Fruit fly (Drosophila melanogaster): Measurements from ENCODE around the gene CG45101.

CG45101 gene

dm6 chr3L:11064689-11065088 is at the start of gene CG45101, which contains the start of the genes CG32075 and SuUR (continued):
- TF ChIP-seq Six4 (GFP tag; optimal IDR thresholded peaks at IDR 0.05) (peak; percentile 83), D19B (GFP tag; optimal IDR thresholded peaks at IDR 0.05) (peak; percentile 72), CG7963 (GFP tag; IDR thresholded peaks at IDR 0.05; ENCODE audit: partially characterized antibody) (no peak; the same call in 2 of the 3 replicates), Abd-B (GFP tag; optimal IDR thresholded peaks at IDR 0.05) (peak; percentile 89), CHES-1-like (GFP tag; optimal IDR thresholded peaks at IDR 0.05) (peak; percentile 92), Chrac-16 (GFP tag; optimal IDR thresholded peaks at IDR 0.05) (peak; percentile 93), Dfd (GFP tag; optimal IDR thresholded peaks at IDR 0.05) (no peak), ro (GFP tag; IDR thresholded peaks at IDR 0.05) (peak; percentile 76), phol (tag; optimal IDR thresholded peaks at IDR 0.05) (peak; percentile 90), ERR (GFP tag; optimal IDR thresholded peaks at IDR 0.05) (no peak), MBD-R2 (GFP tag; IDR thresholded peaks at IDR 0.05) (peak; percentile 98), CG14441 (GFP tag; IDR thresholded peaks at IDR 0.05) (peak; percentile 92), sqz (GFP tag; optimal IDR thresholded peaks at IDR 0.05) (peak; percentile 18), CG13424 (tag; optimal IDR thresholded peaks at IDR 0.05) (peak; percentile 90), zfh2 (GFP tag; optimal IDR thresholded peaks at IDR 0.05) (peak; percentile 94), Nf-YC (tag; optimal IDR thresholded peaks at IDR 0.05) (peak; percentile 78), tgo (GFP tag; IDR thresholded peaks at IDR 0.05) (peak; percentile 94), CG8765 (GFP tag; IDR thresholded peaks at IDR 0.05) (peak; percentile 75), CG15269 (tag; optimal IDR thresholded peaks at IDR 0.05) (peak; percentile 80), Stat92E (GFP tag; optimal IDR thresholded peaks at IDR 0.05) (peak in 1 of 3 experiments; percentile 76), Trl (optimal IDR thresholded peaks at IDR 0.05) (no peak), Trl (GFP tag; optimal IDR thresholded peaks at IDR 0.05) (peak; percentile 93), CG4328 (GFP tag; optimal IDR thresholded peaks at IDR 0.05) (peak; percentile 74), wek (GFP tag; optimal IDR thresholded peaks at IDR 0.05) (no peak), CG1233 (GFP tag; optimal IDR thresholded peaks at IDR 0.05) (peak; percentile 68), CG17802 (tag; optimal IDR thresholded peaks at IDR 0.05) (peak; percentile 66), h (optimal IDR thresholded peaks at IDR 0.05) (no peak), CG11504 (tag; optimal IDR thresholded peaks at IDR 0.05) (peak; percentile 85), hth (optimal IDR thresholded peaks at IDR 0.05) (no peak), HmgD (GFP tag; optimal IDR thresholded peaks at IDR 0.05) (peak; percentile 73), stwl (tag; optimal IDR thresholded peaks at IDR 0.05) (peak; percentile 61), CG18262 (tag; optimal IDR thresholded peaks at IDR 0.05) (peak; percentile 81), CG1832 (GFP tag; optimal IDR thresholded peaks at IDR 0.05) (no peak), CG18011 (GFP tag; optimal IDR thresholded peaks at IDR 0.05) (peak; percentile 82), CG12071 (GFP tag; optimal IDR thresholded peaks at IDR 0.05) (peak; percentile 15), hkb (optimal IDR thresholded peaks at IDR 0.05) (peak; percentile 71), hkb (GFP tag; IDR thresholded peaks at IDR 0.05) (peak; percentile 86), CG9797 (GFP tag; optimal IDR thresholded peaks at IDR 0.05) (peak; percentile 23), CG3838 (GFP tag; optimal IDR thresholded peaks at IDR 0.05) (peak; percentile 81), klu (GFP tag; IDR thresholded peaks at IDR 0.05) (peak; percentile 80), CG9437 (GFP tag; optimal IDR thresholded peaks at IDR 0.05) (peak; percentile 69), psq (GFP tag; optimal IDR thresholded peaks at IDR 0.05) (peak; percentile 56), CG12299 (tag; optimal IDR thresholded peaks at IDR 0.05) (peak; percentile 61), Poxn (GFP tag; IDR thresholded peaks at IDR 0.05) (peak; percentile 34; the same call in 1 of the 2 replicates), Dp (GFP tag; optimal IDR thresholded peaks at IDR 0.05) (peak; percentile 63), ranshi (GFP tag; IDR thresholded peaks at IDR 0.05) (peak; percentile 86), Rx (GFP tag; IDR thresholded peaks at IDR 0.05) (peak; percentile 77), unpg (GFP tag; optimal IDR thresholded peaks at IDR 0.05) (peak; percentile 82), pita (GFP tag; optimal IDR thresholded peaks at IDR 0.05) (no peak), Hmx (GFP tag; optimal IDR thresholded peaks at IDR 0.05) (peak; percentile 67), salm (tag; optimal IDR thresholded peaks at IDR 0.05) (peak; percentile 24), Gug (GFP tag; IDR thresholded peaks at IDR 0.05) (peak; percentile 84)

Measured in whole organism, embryonic.